Worm (Caenorhabditis elegans): ENCODE results near the gene cox-10.

DNA sequence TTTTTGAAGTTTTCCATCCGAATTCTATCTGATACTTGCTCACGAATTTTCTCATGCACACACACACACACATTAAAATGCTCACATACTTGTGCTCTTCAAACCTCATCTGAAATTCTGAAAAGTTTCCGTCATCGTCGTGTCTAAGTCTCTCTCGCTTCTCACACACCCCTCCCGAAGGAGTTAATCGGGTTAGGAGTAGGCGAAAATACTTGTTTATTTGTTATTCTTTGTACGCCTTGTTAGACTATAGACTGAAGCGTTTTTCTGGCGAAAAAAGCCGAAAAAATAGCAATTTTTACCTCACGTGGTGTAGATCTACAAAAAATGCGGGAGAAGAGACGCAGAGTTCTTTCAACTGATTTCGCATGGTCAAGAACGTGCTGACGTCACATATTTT lies 11.2 kb downstream of the cox-10 start:
- TF ChIP-seq rnt-1 (tag; optimal IDR thresholded peaks at IDR 0.05) (no peak), dve-1 (tag; optimal IDR thresholded peaks at IDR 0.05) (no peak), elt-4 (tag; optimal IDR thresholded peaks at IDR 0.05) (no peak), tbx-7 (tag; optimal IDR thresholded peaks at IDR 0.05) (no peak), unc-3 (GFP tag; conservative IDR thresholded peaks at IDR 0.05) (no peak), unc-3 (tag; optimal IDR thresholded peaks at IDR 0.05) (no peak), hlh-30 (tag; optimal IDR thresholded peaks at IDR 0.05; ENCODE audit: insufficient read depth) (no peak), ceh-30 (tag; optimal IDR thresholded peaks at IDR 0.05) (no peak), elt-2 (tag; optimal IDR thresholded peaks at IDR 0.05) (no peak), fkh-10 (GFP tag; optimal IDR thresholded peaks at IDR 0.05) (no peak), hlh-15 (tag; optimal IDR thresholded peaks at IDR 0.05) (no peak)
